Fruit fly (Drosophila melanogaster) whole organism, prepupa: ENCODE results near the gene Ndc1.

Source experiments
- Blimp-1 ChIP-seq: fragments of 200-800 bp; sonication (Bioruptor generic); optimal IDR thresholded peaks from 3 replicates; lab custom pipeline; 2017; ENCODE audit warnings: missing biosample characterization, missing genetic modification characterization, mild to moderate bottlenecking, moderate library complexity, missing genetic modification reagents
- CG10669 ChIP-seq: fragments of 200-800 bp; sonication (Bioruptor generic); optimal IDR thresholded peaks from 3 replicates; lab custom pipeline; 2018; ENCODE audit warnings: missing biosample characterization, mild to moderate bottlenecking, missing genetic modification characterization, moderate library complexity
- CG11294 ChIP-seq: fragments of 200-800 bp; sonication (Bioruptor generic); IDR thresholded peaks from 2 replicates; pipeline ENCODE4 v1.3.6; 2022; ENCODE audit warnings: missing biosample characterization, missing genetic modification characterization
- CG15336 ChIP-seq: fragments of 200-800 bp; sonication (Bioruptor generic); IDR thresholded peaks from 2 replicates; pipeline ENCODE4 v1.3.6; 2022; ENCODE audit warnings: missing biosample characterization, missing genetic modification characterization
- CG1621 ChIP-seq: fragments of 200-800 bp; sonication (Bioruptor generic); optimal IDR thresholded peaks from 3 replicates; lab custom pipeline; 2018; ENCODE audit warnings: missing biosample characterization, mild to moderate bottlenecking, missing genetic modification characterization
- CG16779 ChIP-seq: fragments of 200-800 bp; sonication (Bioruptor generic); optimal IDR thresholded peaks from 3 replicates; lab custom pipeline; 2017; ENCODE audit warnings: missing biosample characterization, mild to moderate bottlenecking, missing genetic modification characterization
- CG3032 ChIP-seq: fragments of 200-800 bp; optimal IDR thresholded peaks from 2 replicates; lab custom pipeline; 2019; ENCODE audit warnings: missing biosample characterization, mild to moderate bottlenecking, missing genetic modification characterization, moderate library complexity
- CG31627 ChIP-seq: fragments of 200-800 bp; sonication (Bioruptor generic); optimal IDR thresholded peaks from 3 replicates; lab custom pipeline; 2016; ENCODE audit warnings: missing biosample characterization, missing genetic modification characterization
- CG32006 ChIP-seq: fragments of 200-800 bp; sonication (Bioruptor generic); optimal IDR thresholded peaks from 3 replicates; lab custom pipeline; 2017; ENCODE audit warnings: missing biosample characterization, mild to moderate bottlenecking, missing genetic modification characterization
- CG34406 ChIP-seq: fragments of 200-800 bp; sonication (Bioruptor generic); optimal IDR thresholded peaks from 3 replicates; lab custom pipeline; 2016; ENCODE audit warnings: missing biosample characterization, missing genetic modification characterization
- CG3919 ChIP-seq: fragments of 200-800 bp; sonication (Bioruptor generic); optimal IDR thresholded peaks from 3 replicates; lab custom pipeline; 2016; ENCODE audit warnings: missing biosample characterization, missing genetic modification characterization
- CG4318 ChIP-seq: fragments of 200-800 bp; sonication (Bioruptor generic); optimal IDR thresholded peaks from 3 replicates; lab custom pipeline; 2017; ENCODE audit warnings: missing biosample characterization, mild to moderate bottlenecking, missing genetic modification characterization
- CG6163 ChIP-seq: fragments of 200-800 bp; sonication (Bioruptor generic); IDR thresholded peaks from 3 replicates; pipeline ENCODE4 v1.3.6; 2022; ENCODE audit warnings: missing biosample characterization, missing genetic modification characterization
- CG6276 ChIP-seq: fragments of 200-800 bp; sonication (Bioruptor generic); optimal IDR thresholded peaks from 2 replicates; lab custom pipeline; 2017; ENCODE audit warnings: missing biosample characterization, mild to moderate bottlenecking, missing genetic modification characterization
- CG6808 ChIP-seq: fragments of 200-800 bp; sonication (Bioruptor generic); optimal IDR thresholded peaks from 3 replicates; lab custom pipeline; 2017; ENCODE audit warnings: missing biosample characterization, missing genetic modification characterization, mild to moderate bottlenecking, moderate library complexity, missing genetic modification reagents
- CG6854 ChIP-seq: fragments of 200-800 bp; sonication (Bioruptor generic); optimal IDR thresholded peaks from 2 replicates; lab custom pipeline; 2017; ENCODE audit warnings: missing biosample characterization, mild to moderate bottlenecking, missing genetic modification characterization
- CG8119 ChIP-seq: fragments of 200-800 bp; sonication (Bioruptor generic); IDR thresholded peaks from 3 replicates; pipeline ENCODE4 v1.3.6; 2022; ENCODE audit warnings: missing biosample characterization, missing genetic modification characterization
- CG8319 ChIP-seq: fragments of 200-800 bp; sonication (Bioruptor generic); optimal IDR thresholded peaks from 3 replicates; lab custom pipeline; 2016; ENCODE audit warnings: missing biosample characterization, missing genetic modification characterization
- CG8632 ChIP-seq: fragments of 200-800 bp; sonication (Bioruptor generic); optimal IDR thresholded peaks from 3 replicates; lab custom pipeline; 2016; ENCODE audit warnings: missing biosample characterization, missing genetic modification characterization
- CG9139 ChIP-seq: fragments of 200-800 bp; sonication (Bioruptor generic); optimal IDR thresholded peaks from 3 replicates; lab custom pipeline; 2017; ENCODE audit warnings: missing biosample characterization, mild to moderate bottlenecking, missing genetic modification characterization
- Eip75B ChIP-seq: fragments of 200-800 bp; sonication (Bioruptor generic); optimal IDR thresholded peaks from 3 replicates; lab custom pipeline; 2016; ENCODE audit warnings: missing biosample characterization, missing genetic modification characterization
- Eip78C ChIP-seq: fragments of 200-800 bp; sonication (Bioruptor generic); peaks from one replicate; lab custom pipeline; 2016; ENCODE audit warnings: missing biosample characterization, missing genetic modification characterization
- Eip93F ChIP-seq: fragments of 200-800 bp; sonication (Bioruptor generic); optimal IDR thresholded peaks from 2 replicates; lab custom pipeline; 2016; ENCODE audit warnings: missing biosample characterization, mild to moderate bottlenecking, missing genetic modification characterization
- Ets21C ChIP-seq: fragments of 200-800 bp; sonication (Bioruptor generic); optimal IDR thresholded peaks from 3 replicates; lab custom pipeline; 2016; ENCODE audit warnings: missing biosample characterization, missing genetic modification characterization
- Gug ChIP-seq: fragments of 200-800 bp; sonication (Bioruptor generic); IDR thresholded peaks from 2 replicates; pipeline ENCODE4 v1.3.6; 2022; ENCODE audit warnings: missing biosample characterization, missing genetic modification characterization
- Hr39 ChIP-seq: fragments of 200-800 bp; sonication (Bioruptor generic); optimal IDR thresholded peaks from 2 replicates; lab custom pipeline; 2016; ENCODE audit warnings: missing biosample characterization, missing genetic modification characterization
- Lpt ChIP-seq: fragments of 200-800 bp; sonication (Bioruptor generic); optimal IDR thresholded peaks from 3 replicates; lab custom pipeline; 2016; ENCODE audit warnings: missing biosample characterization, missing genetic modification characterization
- Met ChIP-seq: fragments of 200-800 bp; sonication (Bioruptor generic); optimal IDR thresholded peaks from 3 replicates; lab custom pipeline; 2016; ENCODE audit warnings: missing biosample characterization, missing genetic modification characterization
- OdsH ChIP-seq: fragments of 200-800 bp; sonication (Bioruptor generic); optimal IDR thresholded peaks from 3 replicates; lab custom pipeline; 2016; ENCODE audit warnings: missing biosample characterization, missing genetic modification characterization
- Smox ChIP-seq: fragments of 200-800 bp; sonication (Bioruptor generic); optimal IDR thresholded peaks from 3 replicates; lab custom pipeline; 2016; ENCODE audit warnings: missing biosample characterization, missing genetic modification characterization
- dac ChIP-seq: fragments of 200-800 bp; sonication (Bioruptor generic); optimal IDR thresholded peaks from 2 replicates; lab custom pipeline; 2017; ENCODE audit warnings: missing biosample characterization, mild to moderate bottlenecking, missing genetic modification characterization
- dsx ChIP-seq: fragments of 200-800 bp; optimal IDR thresholded peaks from 3 replicates; lab custom pipeline; 2019; ENCODE audit warnings: missing biosample characterization, mild to moderate bottlenecking, missing genetic modification characterization, moderate library complexity; ENCODE audit not compliant: poor library complexity, severe bottlenecking
- eg ChIP-seq: fragments of 200-800 bp; sonication (Bioruptor generic); IDR thresholded peaks from 3 replicates; pipeline ENCODE4 v1.3.6; 2022; ENCODE audit warnings: missing biosample characterization, missing genetic modification characterization
- fd59A ChIP-seq: fragments of 200-800 bp; sonication (Bioruptor generic); optimal IDR thresholded peaks from 2 replicates; lab custom pipeline; 2017; ENCODE audit warnings: missing biosample characterization, mild to moderate bottlenecking, missing genetic modification characterization, missing genetic modification reagents
- fd85E ChIP-seq: fragments of 200-800 bp; sonication (Bioruptor generic); optimal IDR thresholded peaks from 3 replicates; lab custom pipeline; 2016; ENCODE audit warnings: missing biosample characterization, missing genetic modification characterization
- fkh ChIP-seq: fragments of 200-800 bp; sonication (Bioruptor generic); optimal IDR thresholded peaks from 3 replicates; lab custom pipeline; 2017; ENCODE audit warnings: missing biosample characterization, mild to moderate bottlenecking, missing genetic modification characterization, moderate library complexity
- salr ChIP-seq, 2 experiments: fragments of 200-800 bp; sonication (Bioruptor generic); optimal IDR thresholded peaks; 3 replicates each; lab custom pipeline; 2016 to 2018; ENCODE audit warnings: missing biosample characterization in 2 of 2, missing genetic modification characterization in 2 of 2, mild to moderate bottlenecking in 1 of 2
- spab ChIP-seq: fragments of 200-800 bp; sonication (Bioruptor generic); optimal IDR thresholded peaks from 2 replicates; lab custom pipeline; 2017; ENCODE audit warnings: missing biosample characterization, mild to moderate bottlenecking, missing genetic modification characterization, missing genetic modification reagents
- ss ChIP-seq, 2 experiments: fragments of 200-800 bp; sonication (Bioruptor generic); optimal IDR thresholded peaks; 2 replicates in 1 of 2; 3 replicates in 1 of 2; lab custom pipeline; 2017 to 2018; ENCODE audit warnings: mild to moderate bottlenecking in 2 of 2, missing biosample characterization in 2 of 2, missing genetic modification characterization in 2 of 2, moderate library complexity in 1 of 2
- svp ChIP-seq: fragments of 200-800 bp; sonication (Bioruptor generic); peaks from one replicate; lab custom pipeline; 2016; ENCODE audit warnings: missing biosample characterization, missing genetic modification characterization
- topi ChIP-seq: fragments of 200-800 bp; sonication (Bioruptor generic); optimal IDR thresholded peaks from 3 replicates; lab custom pipeline; 2016; ENCODE audit warnings: missing biosample characterization, missing genetic modification characterization
- vri ChIP-seq: fragments of 200-800 bp; sonication (Bioruptor generic); optimal IDR thresholded peaks from 3 replicates; lab custom pipeline; 2016; ENCODE audit warnings: missing biosample characterization, mild to moderate bottlenecking, missing genetic modification characterization

Gene Ndc1

DNA sequence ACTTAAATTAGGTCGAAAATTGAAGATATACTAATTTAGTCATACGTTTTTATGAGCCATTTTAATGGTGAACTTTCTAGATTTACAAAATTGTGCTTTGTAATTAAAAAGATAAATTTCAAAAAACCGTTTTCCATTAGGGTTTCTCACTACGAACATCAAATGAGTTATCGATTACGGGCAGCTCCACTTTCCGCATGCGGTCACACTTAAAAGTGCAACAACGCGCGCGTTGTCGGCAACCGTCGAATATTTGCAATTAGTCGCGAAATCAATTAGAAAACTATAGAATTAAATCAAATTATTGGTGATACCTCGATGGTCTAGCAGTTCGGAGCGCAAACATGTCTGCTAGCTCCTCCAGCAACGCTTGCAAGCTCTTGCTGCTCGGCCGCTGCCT lies at the start of gene Ndc1:
Gene Ndc1 (plus strand): TSS at position 200 of the 400 bp plus-strand sequence.
- TF ChIP-seq ss (GFP tag; optimal IDR thresholded peaks at IDR 0.05; lab: Kevin White, UChicago) (no peak), Lpt (no peak), fd85E (GFP tag; lab: Kevin White, UChicago) (no peak), CG8119 (no peak), fkh (no peak), Eip75B (GFP tag; lab: Kevin White, UChicago) (no peak), Eip78C (GFP tag; lab: Kevin White, UChicago) (no peak), CG1621 (tag; lab: Kevin White, UChicago) (no peak), CG16779 (tag; lab: Kevin White, UChicago) (no peak), Ets21C (GFP tag; lab: Kevin White, UChicago) (no peak), dac (GFP tag; lab: Kevin White, UChicago) (no peak), CG32006 (GFP tag; lab: Kevin White, UChicago) (no peak), CG3032 (no peak), dsx (GFP tag; lab: Kevin White, UChicago) (no peak)

- TF ChIP-seq Hr39 (GFP tag; lab: Kevin White, UChicago) (no peak), svp (GFP tag; lab: Kevin White, UChicago) (peak; percentile 52)
Observed at dm6 chr3R:23874752-23875151, 49.4 kb upstream of the Ndc1 start.

DNA sequence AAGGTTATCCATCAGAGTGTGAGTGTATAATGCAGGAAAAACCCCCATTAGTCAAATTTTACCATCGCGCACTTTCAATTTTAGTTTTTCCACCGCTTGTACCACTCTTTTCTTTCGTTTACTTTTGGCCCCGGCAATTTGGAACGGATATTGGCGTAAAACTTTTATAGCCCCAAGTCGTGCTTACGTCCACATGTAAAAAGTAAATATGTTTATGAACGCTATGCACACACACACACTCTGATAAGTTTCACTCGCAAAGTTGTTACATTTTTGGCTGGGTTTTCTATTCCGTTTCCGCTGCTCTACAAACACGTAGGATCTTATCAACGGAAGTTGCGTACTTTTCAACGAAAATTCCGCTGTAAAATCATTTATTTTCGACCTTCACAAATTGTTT lies 47.5 kb upstream of the Ndc1 start:
- TF ChIP-seq fkh (peak; percentile 54), CG10669 (GFP tag; lab: Kevin White, UChicago) (no peak), spab (no peak), Blimp-1 (GFP tag; lab: Kevin White, UChicago) (no peak)

DNA sequence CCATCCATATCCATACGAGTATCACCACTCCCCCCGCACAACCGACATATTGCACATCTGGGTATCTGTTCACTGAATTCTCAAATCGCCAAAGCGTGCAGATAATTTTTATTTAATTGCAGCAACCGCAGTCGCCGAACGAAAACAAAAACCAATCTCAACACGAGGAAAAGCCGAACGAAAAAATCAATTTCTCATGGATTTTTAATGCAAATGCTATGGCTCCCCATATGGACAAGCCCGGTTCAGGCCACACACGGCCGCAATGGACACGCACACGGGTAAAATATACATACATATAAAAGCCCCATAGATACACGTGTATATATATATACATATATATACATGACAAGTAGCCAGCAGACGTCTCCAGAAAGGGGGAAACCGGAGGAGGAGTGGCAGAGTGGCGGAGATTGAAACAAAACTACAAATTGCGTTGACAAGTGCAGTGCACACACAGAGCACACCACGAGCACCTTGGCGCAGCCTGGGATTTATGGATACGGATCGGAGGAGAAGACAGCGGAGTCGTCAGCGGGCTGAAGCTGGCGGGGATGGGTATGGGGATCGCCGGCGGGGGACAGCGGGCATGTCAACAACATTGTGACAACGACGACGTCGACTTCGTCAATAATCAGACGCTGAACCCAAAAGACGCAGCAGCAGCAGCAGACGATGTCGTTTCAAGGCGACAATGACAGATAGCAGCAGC lies 46.4 kb upstream of the Ndc1 start:
- peak; percentile 65 to 66 for TF ChIP-seq ss (GFP tag; optimal IDR thresholded peaks at IDR 0.05; lab: Kevin White, UChicago)
- TF ChIP-seq CG3032 = no peak
- no peak for TF ChIP-seq CG11294 (GFP tag; lab: Robert Waterston, UW)
- no peak for TF ChIP-seq Eip93F (GFP tag; lab: Kevin White, UChicago)
- TF ChIP-seq fd59A = no peak
- peak; percentile 4 for TF ChIP-seq CG6854 (GFP tag; lab: Kevin White, UChicago)
- no peak for TF ChIP-seq CG8119
- no peak for TF ChIP-seq Hr39 (GFP tag; lab: Kevin White, UChicago)
- no peak for TF ChIP-seq CG16779 (tag; lab: Kevin White, UChicago)
- TF ChIP-seq CG6276 (GFP tag; lab: Kevin White, UChicago) = no peak
- no peak for TF ChIP-seq CG34406
- TF ChIP-seq CG8632 (GFP tag; lab: Kevin White, UChicago) = no peak
- peak; percentile 62 for TF ChIP-seq fkh
- TF ChIP-seq salr (GFP tag; optimal IDR thresholded peaks at IDR 0.05; lab: Kevin White, UChicago) = peak in 1 of 2 experiments; percentile 23
- no peak for TF ChIP-seq Smox (GFP tag; lab: Kevin White, UChicago)
- no peak for TF ChIP-seq CG32006 (GFP tag; lab: Kevin White, UChicago)
- TF ChIP-seq vri (GFP tag; lab: Kevin White, UChicago) = no peak
- peak; percentile 49 for TF ChIP-seq CG6163
- TF ChIP-seq Lpt = no peak
- peak; percentile 92 for TF ChIP-seq svp (GFP tag; lab: Kevin White, UChicago)
- peak; percentile 48 for TF ChIP-seq CG1621 (tag; lab: Kevin White, UChicago)
- TF ChIP-seq CG15336 (GFP tag; lab: Robert Waterston, UW) = no peak
- no peak for TF ChIP-seq OdsH
- TF ChIP-seq CG8319 (GFP tag; lab: Kevin White, UChicago) = no peak
- no peak for TF ChIP-seq spab
- TF ChIP-seq CG9139 (GFP tag; lab: Kevin White, UChicago) = peak; percentile 53
- no peak for TF ChIP-seq Blimp-1 (GFP tag; lab: Kevin White, UChicago)
- no peak for TF ChIP-seq CG6808 (GFP tag; lab: Kevin White, UChicago)
- TF ChIP-seq eg (GFP tag; lab: Robert Waterston, UW) = peak; percentile 25; the same call in 1 of the 3 replicates
- TF ChIP-seq CG4318 (GFP tag; lab: Kevin White, UChicago) = no peak
- no peak for TF ChIP-seq Gug (GFP tag; lab: Robert Waterston, UW)
- TF ChIP-seq dsx (GFP tag; lab: Kevin White, UChicago) = peak; percentile 98
- TF ChIP-seq CG31627 (GFP tag; lab: Kevin White, UChicago) = no peak
- TF ChIP-seq topi = no peak
- TF ChIP-seq CG3919 (GFP tag; lab: Kevin White, UChicago) = no peak
- no peak for TF ChIP-seq Met (GFP tag; lab: Kevin White, UChicago)
